Worm (Caenorhabditis elegans) whole organism, midembryonic: ENCODE measurements around the gene T26H5.14.
A peak's percentile ranks its signal among the peaks of the same experiment; 100 is the strongest.

ENCODE experiments used
- T22C8.4 ChIP-seq: fragments of 200-800 bp; sonication (Bioruptor generic); IDR thresholded peaks from 2 replicates; pipeline ENCODE4 v1.3.6; 2022; ENCODE audit warnings: missing genetic modification characterization, missing compliant biosample characterization
- cog-1 ChIP-seq: sonication (generic microtip); optimal IDR thresholded peaks from 2 replicates; lab custom pipeline; 2016; ENCODE audit warnings: missing genetic modification characterization, missing compliant biosample characterization
- flt-1 ChIP-seq: fragments of 200-800 bp; sonication (Bioruptor generic); IDR thresholded peaks from 2 replicates; pipeline ENCODE4 v1.3.6; 2022; ENCODE audit warnings: missing genetic modification characterization, missing compliant biosample characterization
- klf-2 ChIP-seq: fragments of 200-800 bp; sonication (Bioruptor generic); conservative IDR thresholded peaks from 2 replicates; pipeline ENCODE4 v1.3.6; 2022; ENCODE audit warnings: missing genetic modification reagents, missing genetic modification characterization, missing compliant biosample characterization
- med-1 ChIP-seq: sonication (generic microtip); optimal IDR thresholded peaks from 2 replicates; lab custom pipeline; 2017; ENCODE audit warnings: missing genetic modification characterization, mild to moderate bottlenecking, missing compliant biosample characterization, antibody characterized with exemption, missing genetic modification reagents; ENCODE audit not compliant: insufficient read depth
- ref-1 ChIP-seq: fragments of 200-800 bp; sonication (Bioruptor generic); conservative IDR thresholded peaks from 2 replicates; pipeline ENCODE4 v1.3.6; 2022; ENCODE audit warnings: missing genetic modification reagents, missing genetic modification characterization, missing compliant biosample characterization
- tab-1 ChIP-seq: fragments of 200-800 bp; sonication (Bioruptor generic); IDR thresholded peaks from 2 replicates; pipeline ENCODE4 v1.3.6; 2022; ENCODE audit warnings: missing genetic modification characterization, missing compliant biosample characterization
- ztf-23 ChIP-seq: fragments of 200-800 bp; sonication (Bioruptor generic); IDR thresholded peaks from 2 replicates; pipeline ENCODE4 v1.3.6; 2022; ENCODE audit warnings: missing genetic modification reagents, missing genetic modification characterization, missing compliant biosample characterization
- ztf-29 ChIP-seq: fragments of 200-800 bp; sonication (Bioruptor generic); IDR thresholded peaks from 2 replicates; pipeline ENCODE4 v1.3.6; 2022; ENCODE audit warnings: missing genetic modification reagents, missing genetic modification characterization, missing compliant biosample characterization

The T26H5.14 gene

DNA sequence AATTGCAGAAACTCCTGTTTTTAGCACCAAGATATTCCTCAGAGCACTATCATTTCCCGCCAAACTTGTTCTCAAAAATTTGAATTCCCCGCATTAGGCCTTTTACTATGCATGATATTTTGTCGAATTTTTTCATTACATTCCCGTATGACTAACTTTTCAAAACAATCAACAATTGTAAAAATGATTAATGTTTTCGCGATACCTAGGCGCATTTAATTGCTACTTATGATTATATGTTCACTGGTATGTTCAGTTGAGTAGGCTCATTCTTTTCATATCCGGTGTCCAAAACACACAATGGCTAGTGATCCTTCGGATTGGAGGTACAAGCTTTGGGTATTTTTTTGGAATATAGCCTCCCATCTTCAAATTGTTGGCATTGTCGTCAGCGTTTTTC is 38.8 kb downstream of the T26H5.14 start, which contains the start of gene srw-21:
Gene srw-21 (plus strand): TSS at position 301 of the 400 bp plus-strand sequence.
- TF ChIP-seq flt-1 (GFP tag; lab: Robert Waterston, UW) (no peak), tab-1 (GFP tag; lab: Robert Waterston, UW) (no peak), med-1 (GFP tag; lab: Kevin White, UChicago) (no peak), klf-2 (GFP tag; lab: Robert Waterston, UW) (no peak), ref-1 (GFP tag; lab: Robert Waterston, UW) (no peak), cog-1 (tag; lab: Kevin White, UChicago) (no peak), ztf-29 (GFP tag; lab: Robert Waterston, UW) (no peak), ztf-23 (GFP tag; lab: Robert Waterston, UW) (no peak), T22C8.4 (GFP tag; lab: Robert Waterston, UW) (no peak)

DNA sequence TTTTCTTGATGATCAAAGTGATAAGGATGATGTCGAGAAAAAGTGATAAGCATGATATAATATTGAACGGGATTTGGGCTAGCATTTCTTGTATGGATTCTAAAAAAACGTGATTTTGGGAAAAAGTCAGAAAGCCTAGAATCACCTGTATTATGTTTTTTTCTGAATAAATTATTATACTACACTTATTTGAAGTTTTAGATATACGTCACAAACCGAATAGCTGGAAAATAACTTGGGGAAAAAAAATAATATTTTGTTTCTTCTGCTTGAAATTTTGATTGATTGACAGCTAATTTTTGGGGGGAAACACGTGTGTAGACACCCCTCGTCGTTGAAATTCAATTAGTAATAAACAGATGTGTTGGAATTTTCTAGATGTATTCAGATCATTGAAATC is 43.6 kb downstream of the T26H5.14 start, which contains the start of gene str-264:
Gene str-264 (minus strand): TSS at position 101 of the 400 bp plus-strand sequence.
- TF ChIP-seq tab-1 (GFP tag; lab: Robert Waterston, UW) (no peak), ztf-23 (GFP tag; lab: Robert Waterston, UW) (no peak), cog-1 (tag; lab: Kevin White, UChicago) (no peak), klf-2 (GFP tag; lab: Robert Waterston, UW) (no peak), ztf-29 (GFP tag; lab: Robert Waterston, UW) (no peak), ref-1 (GFP tag; lab: Robert Waterston, UW) (no peak), med-1 (GFP tag; lab: Kevin White, UChicago) (no peak), T22C8.4 (GFP tag; lab: Robert Waterston, UW) (no peak), flt-1 (GFP tag; lab: Robert Waterston, UW) (no peak)

ce11 chrV:15493680-15494079 is 44.7 kb downstream of the T26H5.14 start, which contains the start of gene srh-218:
Gene srh-218 (plus strand): TSS chrV:15493980.
- TF ChIP-seq ref-1 (GFP tag; lab: Robert Waterston, UW) = no peak
- no peak for TF ChIP-seq flt-1 (GFP tag; lab: Robert Waterston, UW)

DNA sequence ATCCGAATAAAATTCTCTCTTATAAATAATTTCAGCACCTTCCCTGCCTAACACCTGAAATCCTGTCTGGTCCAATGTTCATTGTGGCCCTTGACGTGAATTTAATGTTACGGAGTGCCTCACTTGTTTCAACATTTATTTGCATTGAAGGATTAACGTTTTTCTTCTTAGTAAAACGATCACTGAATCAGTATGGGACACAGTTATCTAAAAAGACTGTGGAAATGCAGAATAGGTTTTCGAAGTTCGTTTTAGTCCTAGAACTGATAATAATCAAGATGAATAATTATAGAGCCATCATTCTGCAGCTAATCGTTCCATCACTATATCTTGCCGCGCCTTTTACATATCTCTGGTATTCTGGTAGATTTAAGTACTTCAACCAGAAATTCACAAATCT is 46.2 kb downstream of the T26H5.14 start, which contains the start of gene srh-219:
Gene srh-219 (plus strand): TSS at position 301 of the 400 bp plus-strand sequence.
- no peak for TF ChIP-seq T22C8.4 (GFP tag; lab: Robert Waterston, UW)
- no peak for TF ChIP-seq ztf-23 (GFP tag; lab: Robert Waterston, UW)
- TF ChIP-seq med-1 (GFP tag; lab: Kevin White, UChicago) = no peak
- no peak for TF ChIP-seq ztf-29 (GFP tag; lab: Robert Waterston, UW)
- no peak for TF ChIP-seq flt-1 (GFP tag; lab: Robert Waterston, UW)

DNA sequence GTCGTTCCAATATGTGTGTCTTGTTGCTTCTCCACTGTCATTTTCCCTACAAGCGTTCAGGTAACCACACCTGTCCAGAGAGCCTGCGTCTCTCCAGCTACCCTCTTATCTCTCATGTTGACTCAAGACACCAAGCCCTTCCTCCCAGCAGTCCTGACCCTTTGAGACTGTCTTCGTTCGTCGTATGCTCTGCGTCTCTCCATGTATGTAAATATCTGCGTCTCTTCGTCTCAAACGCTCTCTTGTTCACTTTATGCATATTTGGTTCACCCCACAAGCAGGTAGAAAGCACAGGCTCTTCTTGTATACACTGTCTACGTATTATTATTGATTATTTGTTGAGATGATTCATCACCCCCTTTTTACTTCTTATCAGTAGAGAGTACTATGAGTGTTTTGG is 48.8 kb downstream of the T26H5.14 start:
- TF ChIP-seq tab-1 (GFP tag; lab: Robert Waterston, UW) (no peak), klf-2 (GFP tag; lab: Robert Waterston, UW) (no peak), cog-1 (tag; lab: Kevin White, UChicago) (peak; percentile 12), flt-1 (GFP tag; lab: Robert Waterston, UW) (no peak), ztf-29 (GFP tag; lab: Robert Waterston, UW) (peak; percentile 53; the same call in 1 of the 2 replicates), ref-1 (GFP tag; lab: Robert Waterston, UW) (no peak)

DNA sequence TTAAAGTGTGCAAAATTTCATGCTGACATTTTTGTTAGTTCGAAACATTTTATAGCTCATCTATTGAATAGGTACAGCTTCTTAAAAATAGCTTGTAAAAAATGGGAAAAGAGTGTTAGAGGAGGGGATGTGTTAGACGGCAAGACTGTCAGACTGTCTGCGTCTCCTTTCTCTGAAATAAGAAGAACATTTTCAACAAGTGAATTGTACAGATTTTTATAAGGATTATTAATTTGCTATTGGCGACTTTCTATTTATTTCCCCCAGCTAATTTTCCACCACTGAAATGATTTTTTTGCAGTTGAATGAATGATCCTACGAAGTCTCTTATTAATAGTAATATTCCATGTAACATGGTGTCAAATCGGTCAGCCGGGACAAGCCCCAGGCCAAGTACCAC is 49.5 kb downstream of the T26H5.14 start, which contains the start of gene C06B8.7:
Gene C06B8.7 (plus strand): TSS at position 301 of the 400 bp plus-strand sequence.
- no peak for TF ChIP-seq cog-1 (tag; lab: Kevin White, UChicago)
- no peak for TF ChIP-seq ztf-29 (GFP tag; lab: Robert Waterston, UW)
- no peak for TF ChIP-seq ztf-23 (GFP tag; lab: Robert Waterston, UW)
- TF ChIP-seq flt-1 (GFP tag; lab: Robert Waterston, UW) = no peak
- no peak for TF ChIP-seq med-1 (GFP tag; lab: Kevin White, UChicago)
- no peak for TF ChIP-seq tab-1 (GFP tag; lab: Robert Waterston, UW)
- TF ChIP-seq ref-1 (GFP tag; lab: Robert Waterston, UW) = no peak
- TF ChIP-seq klf-2 (GFP tag; lab: Robert Waterston, UW) = no peak
- TF ChIP-seq T22C8.4 (GFP tag; lab: Robert Waterston, UW) = no peak

ce11 chrV:15499099-15499498 is 50.1 kb downstream of the T26H5.14 start:
- TF ChIP-seq ztf-23 (GFP tag; lab: Robert Waterston, UW) = no peak
- TF ChIP-seq cog-1 (tag; lab: Kevin White, UChicago) = no peak
- TF ChIP-seq ref-1 (GFP tag; lab: Robert Waterston, UW) = no peak
- TF ChIP-seq klf-2 (GFP tag; lab: Robert Waterston, UW) = no peak
- TF ChIP-seq T22C8.4 (GFP tag; lab: Robert Waterston, UW) = no peak
- TF ChIP-seq flt-1 (GFP tag; lab: Robert Waterston, UW) = no peak
- TF ChIP-seq med-1 (GFP tag; lab: Kevin White, UChicago) = no peak
- no peak for TF ChIP-seq ztf-29 (GFP tag; lab: Robert Waterston, UW)
- TF ChIP-seq tab-1 (GFP tag; lab: Robert Waterston, UW) = no peak
